Worm (Caenorhabditis elegans): ENCODE measurements around the gene lit-1.

DNA sequence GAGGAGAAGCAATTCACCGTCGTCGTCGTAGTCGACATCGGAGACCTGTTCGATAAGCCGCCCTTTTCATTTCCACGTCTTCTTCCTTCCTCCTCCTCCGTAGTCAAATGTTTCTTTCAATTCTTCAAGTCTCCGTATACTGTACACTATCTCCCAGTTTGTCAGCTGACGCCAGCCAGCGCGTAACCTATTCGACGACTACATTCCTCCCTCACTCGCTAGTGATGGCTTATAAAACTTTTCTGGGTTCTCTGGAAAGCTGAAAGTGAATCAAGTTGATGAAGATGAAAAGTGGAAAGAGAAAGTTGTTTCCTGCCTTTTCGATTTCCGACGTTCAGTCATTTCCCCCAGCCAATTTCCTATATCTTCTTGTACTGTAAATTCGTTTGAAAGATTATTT is 7.3 kb downstream of the lit-1 start:
- TF ChIP-seq nhr-28 (tag; optimal IDR thresholded peaks at IDR 0.05), result no peak
- no peak for TF ChIP-seq egl-27 (tag; optimal IDR thresholded peaks at IDR 0.05)
- no peak for TF ChIP-seq nhr-84 (tag; optimal IDR thresholded peaks at IDR 0.05)
- no peak for TF ChIP-seq aly-2 (tag; optimal IDR thresholded peaks at IDR 0.05)
- TF ChIP-seq zag-1 (tag; optimal IDR thresholded peaks at IDR 0.05), result no peak
- TF ChIP-seq dpl-1 (GFP tag; optimal IDR thresholded peaks at IDR 0.05), result no peak
- no peak for TF ChIP-seq jun-1 (tag; optimal IDR thresholded peaks at IDR 0.05)
- TF ChIP-seq mep-1 (tag; optimal IDR thresholded peaks at IDR 0.05), result no peak
- no peak for TF ChIP-seq pqm-1 (tag; optimal IDR thresholded peaks at IDR 0.05)
- no peak for TF ChIP-seq unc-30 (tag; optimal IDR thresholded peaks at IDR 0.05)
- TF ChIP-seq nhr-237 (tag; optimal IDR thresholded peaks at IDR 0.05), result no peak
- TF ChIP-seq unc-130 (tag; optimal IDR thresholded peaks at IDR 0.05), result no peak
- no peak for TF ChIP-seq unc-86 (tag; optimal IDR thresholded peaks at IDR 0.05)

All from whole organism, L1 larva.